Fruit fly (Drosophila melanogaster): ENCODE data around the gene CG14658.

Gene CG14658

dm6 chr3R:4804828-4805707 lies 25.2 kb downstream of the CG14658 start (continued):
- no peak for TF ChIP-seq Sox102F (GFP tag; optimal IDR thresholded peaks at IDR 0.05)
- TF ChIP-seq ss (GFP tag; optimal IDR thresholded peaks at IDR 0.05) = no peak
- no peak for TF ChIP-seq CG8632 (GFP tag; optimal IDR thresholded peaks at IDR 0.05)
- TF ChIP-seq CG11294 (GFP tag; IDR thresholded peaks at IDR 0.05) = no peak
- TF ChIP-seq CG31627 (GFP tag; optimal IDR thresholded peaks at IDR 0.05) = no peak
- TF ChIP-seq salr (GFP tag; optimal IDR thresholded peaks at IDR 0.05) = peak in 1 of 2 experiments; percentile 10
- no peak for TF ChIP-seq Sox14 (GFP tag; optimal IDR thresholded peaks at IDR 0.05)
- no peak for TF ChIP-seq CG16779 (tag; optimal IDR thresholded peaks at IDR 0.05)
- TF ChIP-seq Eip78C (GFP tag) = peak; percentile 31
- no peak for TF ChIP-seq svp (GFP tag)
- no peak for TF ChIP-seq topi (GFP tag; optimal IDR thresholded peaks at IDR 0.05)
- TF ChIP-seq CG6808 (GFP tag; optimal IDR thresholded peaks at IDR 0.05) = peak; percentile 5
- TF ChIP-seq CG6276 (GFP tag; optimal IDR thresholded peaks at IDR 0.05) = no peak
- peak; percentile 6 for TF ChIP-seq vri (GFP tag; optimal IDR thresholded peaks at IDR 0.05)
- TF ChIP-seq fd85E (GFP tag; optimal IDR thresholded peaks at IDR 0.05) = no peak
- TF ChIP-seq CG11902 (GFP tag; optimal IDR thresholded peaks at IDR 0.05) = no peak
- TF ChIP-seq Ets21C (GFP tag; optimal IDR thresholded peaks at IDR 0.05) = no peak
- no peak for TF ChIP-seq CG9139 (GFP tag; optimal IDR thresholded peaks at IDR 0.05)
- peak; percentile 56 for TF ChIP-seq CG8119 (GFP tag; IDR thresholded peaks at IDR 0.05)
- TF ChIP-seq Hr4 (GFP tag; optimal IDR thresholded peaks at IDR 0.05) = no peak
- no peak for TF ChIP-seq Eip75B (GFP tag; optimal IDR thresholded peaks at IDR 0.05)

dm6 chr3R:4804126-4804649 lies 26.1 kb downstream of the CG14658 start:
- TF ChIP-seq ss (GFP tag; optimal IDR thresholded peaks at IDR 0.05) = peak in 1 of 2 experiments; percentile 24
- peak; percentile 30; the same call in 1 of the 3 replicates for TF ChIP-seq CG8119 (GFP tag; IDR thresholded peaks at IDR 0.05)
- TF ChIP-seq Hr4 (GFP tag; optimal IDR thresholded peaks at IDR 0.05) = peak; percentile 11
- no peak for TF ChIP-seq dac (GFP tag; optimal IDR thresholded peaks at IDR 0.05)
- peak; percentile 1 for TF ChIP-seq CG16779 (tag; optimal IDR thresholded peaks at IDR 0.05)
- no peak for TF ChIP-seq Sox15 (GFP tag; optimal IDR thresholded peaks at IDR 0.05)
- TF ChIP-seq Eip78C (GFP tag) = peak; percentile 64

dm6 chr3R:4798025-4798424 lies 32.3 kb downstream of the CG14658 start:
- TF ChIP-seq CG10631 (GFP tag; optimal IDR thresholded peaks at IDR 0.05) = no peak
- no peak for TF ChIP-seq CG34406 (GFP tag; optimal IDR thresholded peaks at IDR 0.05)
- TF ChIP-seq CG16779 (tag; optimal IDR thresholded peaks at IDR 0.05) = no peak
- no peak for TF ChIP-seq CG6792 (GFP tag; optimal IDR thresholded peaks at IDR 0.05)
- TF ChIP-seq CG3032 (tag; optimal IDR thresholded peaks at IDR 0.05) = no peak
- no peak for TF ChIP-seq spab (GFP tag; optimal IDR thresholded peaks at IDR 0.05)
- TF ChIP-seq CG4318 (GFP tag; optimal IDR thresholded peaks at IDR 0.05) = no peak
- no peak for TF ChIP-seq fkh (GFP tag; optimal IDR thresholded peaks at IDR 0.05)
- no peak for TF ChIP-seq dsx (GFP tag; optimal IDR thresholded peaks at IDR 0.05; ENCODE audit: poor library complexity, severe bottlenecking)
- TF ChIP-seq CG11762 (GFP tag; optimal IDR thresholded peaks at IDR 0.05; ENCODE audit: insufficient read depth) = no peak
- TF ChIP-seq OdsH (GFP tag; optimal IDR thresholded peaks at IDR 0.05) = no peak
- no peak for TF ChIP-seq CG11294 (GFP tag; IDR thresholded peaks at IDR 0.05)

dm6 chr3R:4797585-4797984 lies 32.7 kb downstream of the CG14658 start:
- TF ChIP-seq CG8119 (GFP tag; IDR thresholded peaks at IDR 0.05) (no peak), fd85E (GFP tag; optimal IDR thresholded peaks at IDR 0.05) (no peak), dsx (GFP tag; optimal IDR thresholded peaks at IDR 0.05; ENCODE audit: poor library complexity, severe bottlenecking) (no peak), CG8632 (GFP tag; optimal IDR thresholded peaks at IDR 0.05) (no peak), Lpt (GFP tag; optimal IDR thresholded peaks at IDR 0.05) (no peak), Eip75B (GFP tag; optimal IDR thresholded peaks at IDR 0.05) (no peak), CG4318 (GFP tag; optimal IDR thresholded peaks at IDR 0.05) (no peak), CG9139 (GFP tag; optimal IDR thresholded peaks at IDR 0.05) (no peak), Eip78C (GFP tag) (no peak), Hr39 (GFP tag; optimal IDR thresholded peaks at IDR 0.05) (no peak)

All from whole organism, prepupa.